Worm (Caenorhabditis elegans) whole organism, mixed stage, embryonic: ENCODE results near the gene abu-15.

ENCODE experiments used
- M03D4.4 ChIP-seq: sonication (generic microtip); optimal IDR thresholded peaks from 2 replicates; lab custom pipeline; 2017; ENCODE audit warnings: mild to moderate bottlenecking, missing genetic modification characterization, missing compliant biosample characterization
- bed-3 ChIP-seq: fragments of 200-800 bp; sonication (Bioruptor generic); optimal IDR thresholded peaks from 3 replicates; lab custom pipeline; 2018; ENCODE audit warnings: mild to moderate bottlenecking, missing genetic modification characterization, moderate library complexity, missing compliant biosample characterization
- blmp-1 ChIP-seq: fragments of 150-350 bp; optimal IDR thresholded peaks from 2 replicates; lab custom pipeline; 2014; ENCODE audit warnings: missing biosample characterization, missing genetic modification characterization
- ceh-39 ChIP-seq: fragments of 150-350 bp; optimal IDR thresholded peaks from 2 replicates; lab custom pipeline; 2014; ENCODE audit warnings: missing biosample characterization, missing genetic modification characterization
- ceh-43 ChIP-seq: fragments of 200-800 bp; sonication (Bioruptor generic); optimal IDR thresholded peaks from 2 replicates; lab custom pipeline; 2018; ENCODE audit warnings: mild to moderate bottlenecking, missing genetic modification characterization, moderate library complexity, missing compliant biosample characterization
- ceh-83 ChIP-seq: fragments of 200-800 bp; sonication (Bioruptor generic); optimal IDR thresholded peaks from 2 replicates; lab custom pipeline; 2018; ENCODE audit warnings: mild to moderate bottlenecking, missing genetic modification characterization, missing compliant biosample characterization
- ces-1 ChIP-seq: fragments of 150-350 bp; optimal IDR thresholded peaks from 2 replicates; lab custom pipeline; 2014; ENCODE audit warnings: missing biosample characterization, missing genetic modification reagents, missing genetic modification characterization
- cnd-1 ChIP-seq: fragments of 200-800 bp; sonication (Bioruptor generic); optimal IDR thresholded peaks from 2 replicates; lab custom pipeline; 2018; ENCODE audit warnings: mild to moderate bottlenecking, missing genetic modification characterization, missing compliant biosample characterization
- drap-1 ChIP-seq: fragments of 200-800 bp; sonication (Bioruptor generic); optimal IDR thresholded peaks from 3 replicates; lab custom pipeline; 2018; ENCODE audit warnings: mild to moderate bottlenecking, missing genetic modification characterization, missing compliant biosample characterization
- elt-1 ChIP-seq: sonication (generic microtip); optimal IDR thresholded peaks from 2 replicates; lab custom pipeline; 2017; ENCODE audit warnings: missing genetic modification characterization, mild to moderate bottlenecking, missing compliant biosample characterization, antibody characterized with exemption, moderate library complexity, borderline replicate concordance; ENCODE audit not compliant: insufficient read depth
- elt-3 ChIP-seq: fragments of 150-350 bp; optimal IDR thresholded peaks from 2 replicates; lab custom pipeline; 2014; ENCODE audit warnings: missing biosample characterization, missing genetic modification characterization
- flh-1 ChIP-seq: fragments of 200-800 bp; sonication (Bioruptor generic); optimal IDR thresholded peaks from 2 replicates; lab custom pipeline; 2018; ENCODE audit warnings: mild to moderate bottlenecking, missing genetic modification characterization, moderate library complexity, missing compliant biosample characterization
- ham-2 ChIP-seq: fragments of 200-800 bp; sonication (Bioruptor generic); optimal IDR thresholded peaks from 2 replicates; lab custom pipeline; 2018; ENCODE audit warnings: mild to moderate bottlenecking, missing genetic modification characterization, missing compliant biosample characterization
- hlh-1 ChIP-seq: fragments of 150-350 bp; optimal IDR thresholded peaks from 2 replicates; lab custom pipeline; 2014; ENCODE audit warnings: missing biosample characterization, missing genetic modification reagents, missing genetic modification characterization
- lin-32 ChIP-seq: fragments of 200-800 bp; sonication (Bioruptor generic); optimal IDR thresholded peaks from 2 replicates; lab custom pipeline; 2018; ENCODE audit warnings: mild to moderate bottlenecking, missing genetic modification characterization, missing compliant biosample characterization
- lsy-2 ChIP-seq: fragments of 150-350 bp; optimal IDR thresholded peaks from 2 replicates; lab custom pipeline; 2014; ENCODE audit warnings: missing biosample characterization, missing genetic modification characterization
- mab-5 ChIP-seq: fragments of 150-350 bp; optimal IDR thresholded peaks from 2 replicates; lab custom pipeline; 2014; ENCODE audit warnings: missing biosample characterization, missing genetic modification characterization
- mls-2 ChIP-seq: sonication (generic microtip); optimal IDR thresholded peaks from 2 replicates; lab custom pipeline; 2016; ENCODE audit warnings: mild to moderate bottlenecking, missing genetic modification characterization, moderate library complexity, missing compliant biosample characterization
- nhr-12 ChIP-seq: fragments of 150-350 bp; optimal IDR thresholded peaks from 2 replicates; lab custom pipeline; 2014; ENCODE audit warnings: missing biosample characterization, missing genetic modification characterization
- nhr-237 ChIP-seq: fragments of 150-350 bp; optimal IDR thresholded peaks from 2 replicates; lab custom pipeline; 2014; ENCODE audit warnings: missing biosample characterization, missing genetic modification characterization
- nhr-28 ChIP-seq: fragments of 150-350 bp; optimal IDR thresholded peaks from 2 replicates; lab custom pipeline; 2014; ENCODE audit warnings: missing biosample characterization, missing genetic modification characterization
- nhr-76 ChIP-seq: sonication (generic microtip); optimal IDR thresholded peaks from 2 replicates; lab custom pipeline; 2017; ENCODE audit warnings: missing biosample characterization, missing genetic modification characterization
- pha-4 ChIP-seq: fragments of 150-350 bp; optimal IDR thresholded peaks from 2 replicates; lab custom pipeline; 2018; ENCODE audit warnings: missing biosample characterization, missing genetic modification reagents, missing genetic modification characterization
- sem-2 ChIP-seq: fragments of 200-800 bp; sonication (Bioruptor generic); optimal IDR thresholded peaks from 2 replicates; lab custom pipeline; 2018; ENCODE audit warnings: mild to moderate bottlenecking, missing genetic modification characterization, missing compliant biosample characterization
- snpc-4 ChIP-seq: fragments of 150-350 bp; optimal IDR thresholded peaks from 2 replicates; lab custom pipeline; 2014; ENCODE audit warnings: missing biosample characterization, missing genetic modification characterization
- sptf-1 ChIP-seq: sonication (generic microtip); optimal IDR thresholded peaks from 2 replicates; lab custom pipeline; 2017; ENCODE audit warnings: mild to moderate bottlenecking, missing genetic modification characterization, moderate library complexity, missing compliant biosample characterization
- tbx-8 ChIP-seq: fragments of 200-800 bp; sonication (Bioruptor generic); optimal IDR thresholded peaks from 2 replicates; lab custom pipeline; 2018; ENCODE audit warnings: mild to moderate bottlenecking, missing genetic modification characterization, moderate library complexity, missing compliant biosample characterization
- unc-120 ChIP-seq: sonication (generic microtip); optimal IDR thresholded peaks from 2 replicates; lab custom pipeline; 2017; ENCODE audit warnings: missing genetic modification characterization, missing compliant biosample characterization; ENCODE audit not compliant: poor library complexity, severe bottlenecking
- unc-39 ChIP-seq: fragments of 150-350 bp; optimal IDR thresholded peaks from 2 replicates; lab custom pipeline; 2014; ENCODE audit warnings: missing biosample characterization, missing genetic modification characterization
- unc-62 ChIP-seq: fragments of 150-350 bp; optimal IDR thresholded peaks from 2 replicates; lab custom pipeline; 2014; ENCODE audit warnings: missing biosample characterization, missing genetic modification reagents, missing genetic modification characterization
- zip-8 ChIP-seq: fragments of 150-350 bp; optimal IDR thresholded peaks from 2 replicates; lab custom pipeline; 2014; ENCODE audit warnings: missing biosample characterization, missing genetic modification characterization
- ztf-11 ChIP-seq: fragments of 150-350 bp; optimal IDR thresholded peaks from 2 replicates; lab custom pipeline; 2014; ENCODE audit warnings: missing biosample characterization, missing genetic modification characterization

abu-15 gene

DNA sequence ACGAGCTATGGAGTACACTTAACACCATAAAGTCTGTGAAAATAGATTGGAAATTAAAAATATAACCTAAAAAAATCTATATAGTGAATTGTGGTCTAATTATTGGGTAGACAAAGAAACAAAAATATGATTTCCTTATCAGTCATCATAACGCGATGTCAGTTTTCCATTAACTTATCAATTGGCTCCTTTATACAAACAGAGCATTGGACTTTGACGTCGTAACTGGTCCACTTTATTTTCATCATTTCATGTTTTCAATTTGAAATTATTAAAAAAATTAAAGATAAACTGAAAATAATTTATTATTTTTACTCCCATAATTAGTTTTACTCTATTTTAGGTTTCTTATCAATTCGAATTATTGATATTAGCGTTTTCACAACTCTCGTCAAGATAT, 19.6 kb downstream of the abu-15 start:
- no peak for TF ChIP-seq elt-1 (tag; lab: Kevin White, UChicago)
- no peak for TF ChIP-seq hlh-1
- TF ChIP-seq nhr-237 (tag; lab: Kevin White, UChicago), result no peak
- no peak for TF ChIP-seq zip-8 (tag; lab: Kevin White, UChicago)
- TF ChIP-seq mls-2 (tag; lab: Kevin White, UChicago), result no peak
- TF ChIP-seq lsy-2 (tag; lab: Kevin White, UChicago), result no peak

DNA sequence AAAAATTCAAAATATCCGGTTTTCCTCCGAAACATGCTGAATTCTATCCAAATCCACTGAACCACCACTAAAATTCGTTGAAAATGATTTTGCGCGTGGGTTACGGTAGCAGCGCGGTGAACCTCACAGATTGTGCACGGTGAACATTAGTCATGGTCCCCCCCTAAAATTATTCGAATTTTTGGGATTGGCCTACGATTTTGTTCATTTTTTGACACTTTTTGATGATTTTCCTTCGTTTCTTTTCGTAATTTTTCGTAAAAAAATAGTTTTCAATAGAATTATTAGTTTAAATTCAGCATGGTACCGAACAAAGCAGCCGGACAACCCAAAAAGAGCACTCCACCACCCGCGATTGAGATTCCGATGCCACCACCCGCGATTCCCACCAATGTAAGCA, 23.2 kb downstream of the abu-15 start, which contains the start of gene C03A7.2:
Gene C03A7.2 (plus strand): TSS at position 301 of the 400 bp plus-strand sequence.
- TF ChIP-seq sptf-1 (tag; lab: Kevin White, UChicago), result no peak
- no peak for TF ChIP-seq nhr-12 (tag; lab: Kevin White, UChicago)
- no peak for TF ChIP-seq elt-3 (tag; lab: Kevin White, UChicago)

DNA sequence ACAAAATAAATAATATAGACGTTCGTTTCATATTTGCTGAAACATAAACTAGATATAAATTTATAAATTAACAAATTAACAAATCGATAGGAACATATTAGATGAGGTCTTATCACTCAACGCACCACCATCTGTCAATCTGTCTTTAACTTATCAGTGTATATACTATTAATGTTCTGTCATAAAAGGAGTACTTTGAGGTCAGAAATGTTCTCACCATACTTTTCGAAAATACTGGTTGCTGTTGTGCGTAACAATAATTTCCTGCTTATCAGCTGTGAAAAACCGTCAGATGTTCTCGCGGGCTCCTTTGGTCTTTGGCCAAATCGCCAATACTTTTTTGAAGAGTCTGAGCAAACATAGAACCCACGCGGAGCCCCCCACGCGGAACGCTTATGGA, 34.1 kb downstream of the abu-15 start, which contains the start of gene C03A7.13:
Gene C03A7.13 (minus strand): TSS at position 43 of the 400 bp plus-strand sequence.
- TF ChIP-seq ztf-11 (tag; lab: Kevin White, UChicago), result no peak
- TF ChIP-seq nhr-12 (tag; lab: Kevin White, UChicago), result no peak
- TF ChIP-seq nhr-237 (tag; lab: Kevin White, UChicago), result no peak
- no peak for TF ChIP-seq blmp-1 (tag; lab: Kevin White, UChicago)
- TF ChIP-seq nhr-28 (tag; lab: Kevin White, UChicago), result no peak
- no peak for TF ChIP-seq sem-2 (GFP tag; lab: Kevin White, UChicago)
- no peak for TF ChIP-seq flh-1
- no peak for TF ChIP-seq sptf-1 (tag; lab: Kevin White, UChicago)
- no peak for TF ChIP-seq ceh-83 (GFP tag; lab: Kevin White, UChicago)
- TF ChIP-seq drap-1 (GFP tag; lab: Kevin White, UChicago), result no peak
- TF ChIP-seq mab-5, result no peak
- TF ChIP-seq ham-2 (GFP tag; lab: Kevin White, UChicago), result no peak
- no peak for TF ChIP-seq hlh-1
- TF ChIP-seq tbx-8 (GFP tag; lab: Kevin White, UChicago), result no peak
- TF ChIP-seq lin-32 (GFP tag; lab: Kevin White, UChicago), result no peak
- no peak for TF ChIP-seq ceh-39

DNA sequence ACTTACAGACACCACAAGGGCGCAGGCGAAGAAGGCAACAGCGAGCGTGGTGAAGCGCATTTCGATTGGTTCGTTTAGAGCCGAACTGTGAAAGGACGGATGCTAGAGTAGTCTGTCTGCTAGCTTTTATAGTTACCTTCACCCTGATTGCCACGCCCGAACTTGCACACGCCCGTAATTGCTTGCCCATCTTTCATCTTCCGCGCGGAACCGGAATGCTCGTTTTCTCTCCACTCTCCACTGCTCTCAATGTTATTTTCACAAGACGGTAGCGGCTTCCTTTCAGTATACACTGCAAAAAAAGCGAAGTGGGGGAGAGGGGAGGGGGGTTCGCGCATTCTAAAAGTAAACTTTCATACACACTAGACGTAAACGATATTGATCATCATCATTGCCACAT, 36.1 kb downstream of the abu-15 start, which contains the start of gene abu-8:
Gene abu-8 (minus strand): TSS at position 101 of the 400 bp plus-strand sequence.
- TF ChIP-seq sem-2 (GFP tag; lab: Kevin White, UChicago) (no peak), unc-120 (tag; lab: Kevin White, UChicago) (no peak), cnd-1 (no peak), sptf-1 (tag; lab: Kevin White, UChicago) (no peak), tbx-8 (GFP tag; lab: Kevin White, UChicago) (no peak), snpc-4 (tag; lab: Kevin White, UChicago) (no peak), elt-3 (tag; lab: Kevin White, UChicago) (no peak), ces-1 (GFP tag; lab: Kevin White, UChicago) (no peak), ztf-11 (tag; lab: Kevin White, UChicago) (no peak)

DNA sequence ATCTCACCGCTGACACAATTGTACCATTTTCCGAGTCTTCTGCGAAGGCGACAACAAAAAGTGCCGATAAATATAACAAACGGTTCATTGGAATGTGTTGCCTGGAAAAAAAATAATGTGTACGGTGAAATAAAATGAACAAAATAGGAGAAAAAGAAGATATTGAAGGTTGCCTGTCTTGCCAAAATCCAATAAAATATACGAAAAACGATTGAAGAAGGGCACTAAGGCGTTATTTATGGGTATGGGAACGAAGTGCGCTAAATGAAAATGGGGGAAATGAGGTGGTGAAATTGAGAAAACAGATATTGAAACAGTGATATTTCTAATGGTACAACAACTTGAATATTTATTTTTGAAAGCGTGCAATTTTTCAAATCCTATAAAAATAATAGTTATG, 39.8 kb downstream of the abu-15 start, which contains the start of gene Y47A7.2:
Gene Y47A7.2 (minus strand): TSS at position 101 of the 400 bp plus-strand sequence.
- TF ChIP-seq M03D4.4 (tag; lab: Kevin White, UChicago) (no peak), bed-3 (no peak), sem-2 (GFP tag; lab: Kevin White, UChicago) (no peak), ceh-39 (no peak), elt-3 (tag; lab: Kevin White, UChicago) (no peak), nhr-76 (no peak), nhr-237 (tag; lab: Kevin White, UChicago) (no peak), lsy-2 (tag; lab: Kevin White, UChicago) (no peak), ceh-43 (no peak), cnd-1 (no peak), zip-8 (tag; lab: Kevin White, UChicago) (no peak), ceh-83 (GFP tag; lab: Kevin White, UChicago) (no peak), unc-39 (tag; lab: Kevin White, UChicago) (no peak), nhr-12 (tag; lab: Kevin White, UChicago) (no peak), pha-4 (tag; lab: Kevin White, UChicago) (no peak), unc-62 (GFP tag; lab: Kevin White, UChicago) (no peak)
- TF ChIP-seq, all 35 proteins: peak for 0
